Worm (Caenorhabditis elegans) whole organism, L3 larva: Measurements from ENCODE around the gene mpc-1.
A peak's percentile ranks its signal among the peaks of the same experiment; 100 is the strongest.

Source experiments
- R02D3.7 ChIP-seq: fragments of 150-350 bp; optimal IDR thresholded peaks from 2 replicates; lab custom pipeline; 2014; ENCODE audit warnings: missing biosample characterization, missing genetic modification characterization
- ama-1 ChIP-seq: fragments of 150-350 bp; optimal IDR thresholded peaks from 2 replicates; lab custom pipeline; 2018
- elt-1 ChIP-seq: fragments of 150-350 bp; optimal IDR thresholded peaks from 2 replicates; lab custom pipeline; 2014; ENCODE audit warnings: missing biosample characterization, missing genetic modification characterization
- elt-2 ChIP-seq: sonication (generic microtip); optimal IDR thresholded peaks from 2 replicates; lab custom pipeline; 2016; ENCODE audit warnings: missing genetic modification reagents, mild to moderate bottlenecking, missing genetic modification characterization, missing compliant biosample characterization
- fkh-10 ChIP-seq: sonication (generic microtip); optimal IDR thresholded peaks from 2 replicates; lab custom pipeline; 2017; ENCODE audit warnings: missing biosample characterization, missing genetic modification reagents, missing genetic modification characterization
- nhr-11 ChIP-seq: fragments of 150-350 bp; optimal IDR thresholded peaks from 2 replicates; lab custom pipeline; 2014; ENCODE audit warnings: missing biosample characterization, missing genetic modification characterization
- nhr-237 ChIP-seq: fragments of 150-350 bp; optimal IDR thresholded peaks from 2 replicates; lab custom pipeline; 2014; ENCODE audit warnings: missing biosample characterization, missing genetic modification characterization
- pha-4 ChIP-seq: fragments of 150-350 bp; optimal IDR thresholded peaks from 2 replicates; lab custom pipeline; 2014; ENCODE audit warnings: missing biosample characterization, missing genetic modification reagents, missing genetic modification characterization
- snpc-4 ChIP-seq: fragments of 150-350 bp; optimal IDR thresholded peaks from 2 replicates; lab custom pipeline; 2014; ENCODE audit warnings: missing biosample characterization, missing genetic modification characterization
- tbx-2 ChIP-seq: sonication (generic microtip); optimal IDR thresholded peaks from 2 replicates; lab custom pipeline; 2016; ENCODE audit warnings: mild to moderate bottlenecking, missing genetic modification characterization, missing compliant biosample characterization
- zag-1 ChIP-seq: fragments of 150-350 bp; optimal IDR thresholded peaks from 2 replicates; lab custom pipeline; 2014; ENCODE audit warnings: missing biosample characterization, missing genetic modification characterization
- ztf-11 ChIP-seq: fragments of 150-350 bp; optimal IDR thresholded peaks from 2 replicates; lab custom pipeline; 2014; ENCODE audit warnings: missing biosample characterization, missing genetic modification characterization

- no peak for TF ChIP-seq elt-1 (tag; lab: Kevin White, UChicago)
- no peak for TF ChIP-seq snpc-4 (tag; lab: Kevin White, UChicago)
- TF ChIP-seq pha-4 (tag; lab: Kevin White, UChicago) = peak; percentile 10
- TF ChIP-seq ama-1 = no peak
- TF ChIP-seq R02D3.7 = no peak
- TF ChIP-seq nhr-237 (tag; lab: Kevin White, UChicago) = no peak
- no peak for TF ChIP-seq nhr-11
- TF ChIP-seq tbx-2 (tag; lab: Kevin White, UChicago) = no peak
- no peak for TF ChIP-seq zag-1
- no peak for TF ChIP-seq elt-2
- TF ChIP-seq fkh-10 (GFP tag; lab: Kevin White, UChicago) = no peak
- no peak for TF ChIP-seq ztf-11 (tag; lab: Kevin White, UChicago)
Observed at ce11 chrIII:4364974-4365373, 48.3 kb upstream of the mpc-1 start, which contains the start of gene ckb-1.
